Worm (Caenorhabditis elegans) whole organism, mixed stage, embryonic: ENCODE results near the gene F55F3.4.

Experiments
- elt-3 ChIP-seq: fragments of 150-350 bp; optimal IDR thresholded peaks from 2 replicates; lab custom pipeline; 2014; ENCODE audit warnings: missing biosample characterization, missing genetic modification characterization
- lin-32 ChIP-seq: fragments of 200-800 bp; sonication (Bioruptor generic); optimal IDR thresholded peaks from 2 replicates; lab custom pipeline; 2018; ENCODE audit warnings: mild to moderate bottlenecking, missing genetic modification characterization, missing compliant biosample characterization
- lsy-2 ChIP-seq: fragments of 150-350 bp; optimal IDR thresholded peaks from 2 replicates; lab custom pipeline; 2014; ENCODE audit warnings: missing biosample characterization, missing genetic modification characterization
- nhr-76 ChIP-seq: sonication (generic microtip); optimal IDR thresholded peaks from 2 replicates; lab custom pipeline; 2017; ENCODE audit warnings: missing biosample characterization, missing genetic modification characterization
- sem-2 ChIP-seq: fragments of 200-800 bp; sonication (Bioruptor generic); optimal IDR thresholded peaks from 2 replicates; lab custom pipeline; 2018; ENCODE audit warnings: mild to moderate bottlenecking, missing genetic modification characterization, missing compliant biosample characterization
- snpc-4 ChIP-seq: fragments of 150-350 bp; optimal IDR thresholded peaks from 2 replicates; lab custom pipeline; 2014; ENCODE audit warnings: missing biosample characterization, missing genetic modification characterization
- unc-39 ChIP-seq: fragments of 150-350 bp; optimal IDR thresholded peaks from 2 replicates; lab custom pipeline; 2014; ENCODE audit warnings: missing biosample characterization, missing genetic modification characterization

- no peak for TF ChIP-seq sem-2 (GFP tag; lab: Kevin White, UChicago)
- no peak for TF ChIP-seq unc-39 (tag; lab: Kevin White, UChicago)
- TF ChIP-seq elt-3 (tag; lab: Kevin White, UChicago) = no peak
- no peak for TF ChIP-seq snpc-4
- no peak for TF ChIP-seq nhr-76
- TF ChIP-seq lsy-2 (tag; lab: Kevin White, UChicago) = no peak
- TF ChIP-seq lin-32 (GFP tag; lab: Kevin White, UChicago) = no peak
Measured at ce11 chrX:13782074-13782462, 3.3 kb upstream of the F55F3.4 start.
